Worm (Caenorhabditis elegans): ENCODE measurements around the gene lron-7.
A peak's percentile ranks its signal among the peaks of the same experiment; 100 is the strongest.

lron-7 gene

DNA sequence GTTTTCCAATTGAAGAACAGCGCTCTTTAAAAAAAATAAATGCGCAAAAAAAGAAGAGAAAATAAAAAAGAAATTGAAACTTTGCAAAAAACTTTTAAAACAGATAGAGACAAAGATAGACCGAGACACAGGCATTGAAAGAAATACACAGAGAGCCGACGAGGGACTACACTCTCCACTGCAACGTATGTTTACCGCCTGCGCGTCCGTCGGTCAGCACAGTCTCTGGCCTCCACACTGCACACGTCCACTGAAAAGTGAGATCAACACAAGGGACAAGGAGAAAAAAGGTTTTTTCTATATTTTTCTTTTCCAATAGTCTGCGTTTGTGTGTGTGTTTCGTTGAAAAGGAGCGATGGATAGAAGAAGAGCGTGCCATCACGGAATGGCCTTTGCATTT is 14.5 kb downstream of the lron-7 start (continued):
- peak; percentile 58 for TF ChIP-seq tbx-2 (tag; optimal IDR thresholded peaks at IDR 0.05)
- no peak for TF ChIP-seq ztf-4 (tag; optimal IDR thresholded peaks at IDR 0.05)
- peak; percentile 27 for TF ChIP-seq skn-1 (tag; optimal IDR thresholded peaks at IDR 0.05)
- TF ChIP-seq lir-3 (tag; optimal IDR thresholded peaks at IDR 0.05; ENCODE audit: poor library complexity), result peak; percentile 59
- peak; percentile 34 for TF ChIP-seq mef-2 (tag; optimal IDR thresholded peaks at IDR 0.05)
- TF ChIP-seq grh-1 (GFP tag; IDR thresholded peaks at IDR 0.05), result no peak
- TF ChIP-seq dpl-1 (GFP tag; optimal IDR thresholded peaks at IDR 0.05), result peak in 2 of 3 experiments; percentile 15 to 27
- peak; percentile 97 for TF ChIP-seq lin-14 (GFP tag; optimal IDR thresholded peaks at IDR 0.05)
- peak; percentile 58 for TF ChIP-seq mep-1 (tag; optimal IDR thresholded peaks at IDR 0.05)
- no peak for TF ChIP-seq ceh-90 (tag; optimal IDR thresholded peaks at IDR 0.05)
- no peak for TF ChIP-seq nhr-11 (tag; optimal IDR thresholded peaks at IDR 0.05)
- peak; percentile 13 for TF ChIP-seq F16B12.6 (tag; optimal IDR thresholded peaks at IDR 0.05)
- no peak for TF ChIP-seq unc-62 (GFP tag; optimal IDR thresholded peaks at IDR 0.05)
- TF ChIP-seq ces-1 (GFP tag; optimal IDR thresholded peaks at IDR 0.05), result no peak
- TF ChIP-seq snu-23 (GFP tag; optimal IDR thresholded peaks at IDR 0.05), result peak; percentile 85
- TF ChIP-seq nhr-20 (tag; optimal IDR thresholded peaks at IDR 0.05), result peak; percentile 84
- TF ChIP-seq egl-13 (tag; optimal IDR thresholded peaks at IDR 0.05), result no peak
- peak; percentile 69 for TF ChIP-seq nhr-71 (tag; optimal IDR thresholded peaks at IDR 0.05)
- TF ChIP-seq Y116A8C.19 (tag; optimal IDR thresholded peaks at IDR 0.05; ENCODE audit: borderline replicate concordance), result no peak
- peak; percentile 20 for TF ChIP-seq nhr-90 (tag; optimal IDR thresholded peaks at IDR 0.05; ENCODE audit: poor library complexity)
- no peak for TF ChIP-seq aly-2 (tag; optimal IDR thresholded peaks at IDR 0.05)

DNA sequence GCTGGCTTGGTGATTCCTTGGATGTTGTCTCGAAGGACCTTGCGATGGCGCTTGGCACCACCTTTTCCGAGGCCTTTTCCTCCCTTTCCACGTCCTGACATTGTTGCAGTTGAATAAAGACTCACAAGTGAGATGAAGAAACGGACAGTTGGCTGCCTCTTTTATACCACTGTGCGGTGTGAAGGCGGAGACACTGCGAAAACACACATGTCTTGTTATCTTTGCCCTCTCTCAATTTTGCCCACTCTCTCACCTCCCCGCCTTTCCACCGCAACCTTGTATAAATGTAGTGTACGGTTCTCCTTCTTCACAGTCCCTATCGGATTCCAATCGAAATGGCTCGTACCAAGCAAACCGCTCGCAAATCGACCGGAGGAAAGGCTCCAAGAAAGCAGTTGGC is 17.8 kb downstream of the lron-7 start, which contains the start of the genes his-38 and his-40:
Gene his-38, minus strand, starts transcription at position 101 of the 400 bp plus-strand sequence.
Gene his-40, plus strand, starts transcription at position 336 of the 400 bp plus-strand sequence.
- TF ChIP-seq nhr-20 (tag; optimal IDR thresholded peaks at IDR 0.05) (peak; percentile 20), rnt-1 (tag; optimal IDR thresholded peaks at IDR 0.05) (peak; percentile 23), lin-14 (GFP tag; optimal IDR thresholded peaks at IDR 0.05) (peak; percentile 16), snu-23 (GFP tag; optimal IDR thresholded peaks at IDR 0.05) (peak; percentile 4), nhr-77 (tag; optimal IDR thresholded peaks at IDR 0.05) (no peak), nhr-85 (tag) (peak; percentile 49)

DNA sequence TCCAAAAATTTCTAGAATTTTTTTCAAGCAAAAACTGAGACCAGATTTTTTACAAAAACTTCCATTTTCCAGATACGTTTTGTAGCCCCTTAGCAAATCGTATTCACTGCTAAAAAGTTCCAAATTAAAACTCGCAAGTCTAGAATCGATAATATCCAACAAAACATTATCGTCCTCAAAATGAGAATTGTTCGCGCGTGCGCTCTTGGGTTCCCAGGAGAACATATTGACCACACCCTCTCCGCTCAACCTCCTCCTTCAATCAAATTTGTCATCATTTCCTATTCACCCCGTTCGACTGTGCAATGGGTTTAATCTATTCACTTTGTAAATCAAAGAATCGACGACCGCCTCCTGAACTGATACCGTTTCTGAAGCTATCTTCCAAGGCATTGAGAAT is 19.9 kb downstream of the lron-7 start:
- no peak for TF ChIP-seq sox-4 (tag; optimal IDR thresholded peaks at IDR 0.05)
- no peak for TF ChIP-seq ceh-82 (tag; optimal IDR thresholded peaks at IDR 0.05)
- TF ChIP-seq egl-13 (tag; optimal IDR thresholded peaks at IDR 0.05), result no peak

DNA sequence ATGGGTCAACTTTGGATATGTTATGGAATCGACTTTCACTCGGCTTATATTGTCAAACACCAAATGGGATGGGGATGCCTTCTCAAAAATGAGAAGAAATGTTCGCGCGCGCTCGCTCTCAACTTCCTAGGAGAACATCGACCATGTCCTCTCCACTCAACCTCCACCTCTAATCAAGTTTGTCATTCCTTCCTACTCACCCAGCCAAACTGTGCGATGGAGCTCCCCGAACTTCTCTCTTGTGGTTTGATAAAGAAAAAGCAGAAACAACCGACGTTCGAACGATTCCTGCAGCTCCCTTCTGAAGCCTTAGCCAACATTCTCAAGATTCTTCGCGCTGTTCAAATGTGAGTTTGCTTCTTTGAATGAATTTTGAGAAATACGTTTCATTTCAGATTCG is 21.3 kb downstream of the lron-7 start:
- TF ChIP-seq nhr-90 (tag; optimal IDR thresholded peaks at IDR 0.05; ENCODE audit: poor library complexity) (no peak), vab-15 (tag; optimal IDR thresholded peaks at IDR 0.05) (no peak), swsn-7 (tag; optimal IDR thresholded peaks at IDR 0.05) (no peak), mdl-1 (tag; optimal IDR thresholded peaks at IDR 0.05) (no peak), nhr-11 (tag; optimal IDR thresholded peaks at IDR 0.05) (no peak), dsc-1 (tag; optimal IDR thresholded peaks at IDR 0.05) (no peak), efl-1 (optimal IDR thresholded peaks at IDR 0.05) (no peak), efl-1 (GFP tag; optimal IDR thresholded peaks at IDR 0.05 in 1 of 2) (no peak), tbx-2 (tag; optimal IDR thresholded peaks at IDR 0.05) (no peak), nhr-77 (tag; optimal IDR thresholded peaks at IDR 0.05) (no peak), tlp-1 (tag; optimal IDR thresholded peaks at IDR 0.05) (no peak), unc-30 (tag; optimal IDR thresholded peaks at IDR 0.05) (no peak), nhr-85 (tag) (no peak), C34B4.2 (tag; optimal IDR thresholded peaks at IDR 0.05) (no peak), nhr-76 (tag; optimal IDR thresholded peaks at IDR 0.05) (no peak), nhr-71 (tag; optimal IDR thresholded peaks at IDR 0.05) (no peak), dpl-1 (GFP tag; optimal IDR thresholded peaks at IDR 0.05) (no peak), snpc-4 (tag; optimal IDR thresholded peaks at IDR 0.05) (no peak), C16A3.4 (tag; optimal IDR thresholded peaks at IDR 0.05) (no peak)
